Fruit fly (Drosophila melanogaster): ENCODE results near the gene T48.
A peak's percentile ranks its signal among the peaks of the same experiment; 100 is the strongest.

Gene T48

dm6 chr3R:26918857-26919256 lies 37.3 kb downstream of the T48 start:
- no peak for TF ChIP-seq Snoo (tag; optimal IDR thresholded peaks at IDR 0.05)
- TF ChIP-seq CG12605 (GFP tag; IDR thresholded peaks at IDR 0.05): no peak
- no peak for TF ChIP-seq CG8159 (tag; optimal IDR thresholded peaks at IDR 0.05)
- TF ChIP-seq CG10348 (GFP tag; IDR thresholded peaks at IDR 0.05): no peak
- no peak for TF ChIP-seq EcR (GFP tag; optimal IDR thresholded peaks at IDR 0.05)
- no peak for TF ChIP-seq D1 (tag; optimal IDR thresholded peaks at IDR 0.05)
- TF ChIP-seq CG13204 (GFP tag; optimal IDR thresholded peaks at IDR 0.05): no peak
- TF ChIP-seq CG8301 (tag; optimal IDR thresholded peaks at IDR 0.05): no peak
- no peak for TF ChIP-seq Ets98B (GFP tag; IDR thresholded peaks at IDR 0.05)
- no peak for TF ChIP-seq rn (GFP tag; IDR thresholded peaks at IDR 0.05)
- no peak for TF ChIP-seq CG4496 (GFP tag; IDR thresholded peaks at IDR 0.05)
- no peak for TF ChIP-seq fd96Ca (GFP tag; IDR thresholded peaks at IDR 0.05)
- no peak for TF ChIP-seq CG32121 (GFP tag; IDR thresholded peaks at IDR 0.05)
- TF ChIP-seq Pif1B (GFP tag; optimal IDR thresholded peaks at IDR 0.05): no peak

dm6 chr3R:26923830-26924333 lies 42.3 kb downstream of the T48 start:
- TF ChIP-seq CG32121 (GFP tag; IDR thresholded peaks at IDR 0.05) (no peak), rn (GFP tag; IDR thresholded peaks at IDR 0.05) (no peak), Pif1A (GFP tag; optimal IDR thresholded peaks at IDR 0.05) (peak; percentile 11), CG14655 (GFP tag; optimal IDR thresholded peaks at IDR 0.05) (peak; percentile 30), Snoo (tag; optimal IDR thresholded peaks at IDR 0.05) (peak; percentile 18)

- TF ChIP-seq fd96Ca (GFP tag; IDR thresholded peaks at IDR 0.05) (no peak), CG13204 (GFP tag; optimal IDR thresholded peaks at IDR 0.05) (no peak), rn (GFP tag; IDR thresholded peaks at IDR 0.05) (no peak)
These were observed 44.9 kb downstream of the T48 start for dm6 chr3R:26926477-26926876.

dm6 chr3R:26928424-26928823 lies 46.9 kb downstream of the T48 start:
- TF ChIP-seq CG14655 (GFP tag; optimal IDR thresholded peaks at IDR 0.05) (peak; percentile 90), CG17806 (tag; optimal IDR thresholded peaks at IDR 0.05) (peak; percentile 78), fd96Ca (GFP tag; IDR thresholded peaks at IDR 0.05) (peak; percentile 85), CG9948 (tag; optimal IDR thresholded peaks at IDR 0.05) (peak; percentile 83), CG10348 (GFP tag; IDR thresholded peaks at IDR 0.05) (peak; percentile 67), CG4496 (GFP tag; IDR thresholded peaks at IDR 0.05) (peak; percentile 95), CG34367 (tag; optimal IDR thresholded peaks at IDR 0.05) (peak; percentile 86), Ets98B (GFP tag; IDR thresholded peaks at IDR 0.05) (peak; percentile 88), D1 (tag; optimal IDR thresholded peaks at IDR 0.05) (peak; percentile 12), EcR (GFP tag; optimal IDR thresholded peaks at IDR 0.05) (no peak), CG8159 (tag; optimal IDR thresholded peaks at IDR 0.05) (peak; percentile 86), Pif1B (GFP tag; optimal IDR thresholded peaks at IDR 0.05) (peak; percentile 95), CG12605 (GFP tag; IDR thresholded peaks at IDR 0.05) (peak; percentile 92), CG8301 (tag; optimal IDR thresholded peaks at IDR 0.05) (peak; percentile 84), CG13204 (GFP tag; optimal IDR thresholded peaks at IDR 0.05) (peak; percentile 79), gl (tag; optimal IDR thresholded peaks at IDR 0.05) (peak; percentile 76), Snoo (tag; optimal IDR thresholded peaks at IDR 0.05) (peak; percentile 89), rn (GFP tag; IDR thresholded peaks at IDR 0.05) (peak; percentile 80), CG32121 (GFP tag; IDR thresholded peaks at IDR 0.05) (peak; percentile 92), Pif1A (GFP tag; optimal IDR thresholded peaks at IDR 0.05) (peak; percentile 86), CG15710 (tag; optimal IDR thresholded peaks at IDR 0.05) (peak; percentile 90)

- TF ChIP-seq rn (GFP tag; IDR thresholded peaks at IDR 0.05) (no peak), CG8159 (tag; optimal IDR thresholded peaks at IDR 0.05) (no peak), CG17806 (tag; optimal IDR thresholded peaks at IDR 0.05) (no peak), CG34367 (tag; optimal IDR thresholded peaks at IDR 0.05) (no peak), CG32121 (GFP tag; IDR thresholded peaks at IDR 0.05) (no peak)
These were observed 52.4 kb downstream of the T48 start for dm6 chr3R:26933885-26934284.

dm6 chr3R:26934523-26934922 lies 53.0 kb downstream of the T48 start:
- TF ChIP-seq Snoo (tag; optimal IDR thresholded peaks at IDR 0.05): no peak
- no peak for TF ChIP-seq CG15710 (tag; optimal IDR thresholded peaks at IDR 0.05)
- TF ChIP-seq CG13204 (GFP tag; optimal IDR thresholded peaks at IDR 0.05): no peak
- no peak for TF ChIP-seq EcR (GFP tag; optimal IDR thresholded peaks at IDR 0.05)
- TF ChIP-seq Pif1A (GFP tag; optimal IDR thresholded peaks at IDR 0.05): no peak
- TF ChIP-seq CG32121 (GFP tag; IDR thresholded peaks at IDR 0.05): no peak
- TF ChIP-seq fd96Ca (GFP tag; IDR thresholded peaks at IDR 0.05): no peak
- TF ChIP-seq CG12605 (GFP tag; IDR thresholded peaks at IDR 0.05): no peak

- no peak for TF ChIP-seq fd96Ca (GFP tag; IDR thresholded peaks at IDR 0.05)
- TF ChIP-seq CG8301 (tag; optimal IDR thresholded peaks at IDR 0.05): no peak
- TF ChIP-seq Pif1B (GFP tag; optimal IDR thresholded peaks at IDR 0.05): no peak
- 0 out of 2 replicates have a peak, but pooled peaks have one; percentile 37 for TF ChIP-seq CG32121 (GFP tag; IDR thresholded peaks at IDR 0.05)
- no peak for TF ChIP-seq CG14655 (GFP tag; optimal IDR thresholded peaks at IDR 0.05)
- TF ChIP-seq CG17806 (tag; optimal IDR thresholded peaks at IDR 0.05): no peak
These were observed 53.9 kb downstream of the T48 start for dm6 chr3R:26935400-26935799.
